Fruit fly (Drosophila melanogaster): Measurements from ENCODE around the gene CG13737.

- TF ChIP-seq Mnt (GFP tag; optimal IDR thresholded peaks at IDR 0.05), result no peak
- no peak for TF ChIP-seq kay (GFP tag; ENCODE audit: borderline replicate concordance)
- no peak for TF ChIP-seq ovo (GFP tag; optimal IDR thresholded peaks at IDR 0.05)
- no peak for TF ChIP-seq toe (GFP tag; optimal IDR thresholded peaks at IDR 0.05)
Observed at dm6 chr3L:13925117-13925726, 46.4 kb downstream of the CG13737 start, which contains the start of gene Rgl.
